Fruit fly (Drosophila melanogaster): ENCODE measurements around the gene Dus4.
A peak's percentile ranks its signal among the peaks of the same experiment; 100 is the strongest.

Gene Dus4

DNA sequence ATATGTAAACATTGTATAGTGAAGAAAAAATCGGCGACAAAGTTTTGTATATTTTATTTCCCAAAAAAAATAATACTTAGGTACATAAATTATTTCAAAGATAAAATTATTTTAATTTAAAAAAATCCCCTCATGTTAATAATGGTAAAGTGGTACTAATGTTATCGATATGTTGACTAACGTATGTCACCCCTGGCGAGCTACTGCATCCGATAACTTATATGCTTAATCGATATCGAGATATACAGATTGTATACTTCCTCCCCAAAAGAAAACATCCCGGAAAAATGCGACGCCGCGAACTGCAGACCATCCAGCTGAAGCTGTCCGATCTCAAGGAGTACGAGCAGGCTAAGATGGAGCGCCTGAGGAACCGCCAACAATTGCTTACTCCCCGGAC, 1.6 kb downstream of the Dus4 start, which contains the start of gene CG17343 (continued):
- TF ChIP-seq CG2712 (tag; optimal IDR thresholded peaks at IDR 0.05) (peak; percentile 18), Rx (GFP tag; IDR thresholded peaks at IDR 0.05) (no peak), salm (tag; optimal IDR thresholded peaks at IDR 0.05) (no peak), Optix (GFP tag; IDR thresholded peaks at IDR 0.05) (no peak), CG4730 (GFP tag; IDR thresholded peaks at IDR 0.05) (no peak), knrl (GFP tag; IDR thresholded peaks at IDR 0.05; ENCODE audit: partially characterized antibody) (peak; percentile 72; the same call in 2 of the 3 replicates), Oaz (GFP tag; IDR thresholded peaks at IDR 0.05) (no peak), bowl (GFP tag; IDR thresholded peaks at IDR 0.05) (no peak), tio (GFP tag; optimal IDR thresholded peaks at IDR 0.05) (no peak), stwl (tag; optimal IDR thresholded peaks at IDR 0.05) (peak; percentile 68), tin (GFP tag; optimal IDR thresholded peaks at IDR 0.05) (no peak), Doc2 (GFP tag; IDR thresholded peaks at IDR 0.05) (no peak), CG6791 (GFP tag; IDR thresholded peaks at IDR 0.05; ENCODE audit: partially characterized antibody) (peak; percentile 98), nerfin-1 (tag; optimal IDR thresholded peaks at IDR 0.05) (no peak), CG9817 (tag; optimal IDR thresholded peaks at IDR 0.05) (no peak), vvl (GFP tag; IDR thresholded peaks at IDR 0.05) (no peak), CG17385 (GFP tag; optimal IDR thresholded peaks at IDR 0.05) (no peak), Atf3 (GFP tag; optimal IDR thresholded peaks at IDR 0.05) (no peak), caup (GFP tag; optimal IDR thresholded peaks at IDR 0.05; ENCODE audit: severe bottlenecking) (no peak), dysf (GFP tag; IDR thresholded peaks at IDR 0.05) (no peak), CG11504 (tag; optimal IDR thresholded peaks at IDR 0.05) (peak; percentile 67), Xrp1 (GFP tag; IDR thresholded peaks at IDR 0.05) (no peak), CG12155 (GFP tag; optimal IDR thresholded peaks at IDR 0.05) (no peak), CG7839 (tag; optimal IDR thresholded peaks at IDR 0.05) (no peak), chm (GFP tag; IDR thresholded peaks at IDR 0.05) (no peak), Blimp-1 (GFP tag; optimal IDR thresholded peaks at IDR 0.05) (no peak), CG43689 (GFP tag; IDR thresholded peaks at IDR 0.05) (no peak), Dp (GFP tag; optimal IDR thresholded peaks at IDR 0.05) (peak; percentile 36), CG17802 (tag; optimal IDR thresholded peaks at IDR 0.05) (no peak), CG12391 (tag; optimal IDR thresholded peaks at IDR 0.05) (no peak), CG9609 (GFP tag; optimal IDR thresholded peaks at IDR 0.05) (no peak), CG30431 (GFP tag; optimal IDR thresholded peaks at IDR 0.05) (no peak), mam (GFP tag; optimal IDR thresholded peaks at IDR 0.05) (no peak), lola (GFP tag; optimal IDR thresholded peaks at IDR 0.05) (no peak), CG15601 (tag; optimal IDR thresholded peaks at IDR 0.05) (no peak), CG11085 (GFP tag; IDR thresholded peaks at IDR 0.05) (no peak), dpn (GFP tag; optimal IDR thresholded peaks at IDR 0.05) (no peak), Lpt (GFP tag; optimal IDR thresholded peaks at IDR 0.05) (no peak), Sox100B (GFP tag; optimal IDR thresholded peaks at IDR 0.05) (no peak), crp (GFP tag; optimal IDR thresholded peaks at IDR 0.05) (peak in 1 of 2 experiments; percentile 7), ash1 (GFP tag; optimal IDR thresholded peaks at IDR 0.05) (no peak), run (tag; optimal IDR thresholded peaks at IDR 0.05) (no peak), CG18476 (GFP tag; optimal IDR thresholded peaks at IDR 0.05) (no peak), ssp (GFP tag; IDR thresholded peaks at IDR 0.05) (no peak), E2f2 (GFP tag; IDR thresholded peaks at IDR 0.05) (peak; percentile 53), onecut (GFP tag; IDR thresholded peaks at IDR 0.05) (peak; percentile 21; the same call in 1 of the 2 replicates), danr (GFP tag; IDR thresholded peaks at IDR 0.05) (no peak), CG3407 (GFP tag; optimal IDR thresholded peaks at IDR 0.05) (no peak), Tbp (GFP tag; optimal IDR thresholded peaks at IDR 0.05) (no peak), MESR4 (GFP tag; optimal IDR thresholded peaks at IDR 0.05) (peak; percentile 59), CG31365 (tag; optimal IDR thresholded peaks at IDR 0.05) (no peak), CG14014 (GFP tag; IDR thresholded peaks at IDR 0.05) (no peak)

Measured in whole organism, embryonic.